Fruit fly (Drosophila melanogaster) whole organism, embryonic: Measurements from ENCODE around the gene gb.

Experiments used
- CG12659 ChIP-seq: fragments of 200-800 bp; sonication (Bioruptor generic); optimal IDR thresholded peaks from 3 replicates; lab custom pipeline; 2017; ENCODE audit warnings: mild to moderate bottlenecking, missing biosample characterization, missing genetic modification reagents, missing genetic modification characterization
- CG13287 ChIP-seq: fragments of 200-800 bp; sonication (Bioruptor generic); IDR thresholded peaks from 2 replicates; pipeline ENCODE4 v1.3.6; 2022; ENCODE audit warnings: missing biosample characterization, missing genetic modification characterization; ENCODE audit not compliant: partially characterized antibody
- CG14014 ChIP-seq: fragments of 200-800 bp; sonication (Bioruptor generic); IDR thresholded peaks from 2 replicates; pipeline ENCODE4 v1.3.6; 2022; ENCODE audit warnings: missing biosample characterization, missing genetic modification characterization
- CG14441 ChIP-seq: fragments of 200-800 bp; sonication (Bioruptor generic); IDR thresholded peaks from 2 replicates; pipeline ENCODE4 v1.3.6; 2022; ENCODE audit warnings: missing biosample characterization, missing genetic modification characterization
- CG17359 ChIP-seq: fragments of 200-800 bp; sonication (Bioruptor generic); optimal IDR thresholded peaks from 3 replicates; lab custom pipeline; 2018; ENCODE audit warnings: missing biosample characterization, mild to moderate bottlenecking, missing genetic modification characterization, moderate library complexity
- CG17385 ChIP-seq: fragments of 200-800 bp; sonication (Bioruptor generic); optimal IDR thresholded peaks from 3 replicates; lab custom pipeline; 2018; ENCODE audit warnings: missing biosample characterization, mild to moderate bottlenecking, missing genetic modification characterization
- CG18599 ChIP-seq: fragments of 200-800 bp; sonication (Bioruptor generic); optimal IDR thresholded peaks from 3 replicates; lab custom pipeline; 2017; ENCODE audit warnings: missing biosample characterization, missing genetic modification characterization, mild to moderate bottlenecking, moderate library complexity, missing genetic modification reagents
- CG2120 ChIP-seq: fragments of 200-800 bp; sonication (Bioruptor generic); optimal IDR thresholded peaks from 3 replicates; lab custom pipeline; 2016; ENCODE audit warnings: missing biosample characterization, missing genetic modification characterization
- CG3163 ChIP-seq: fragments of 200-800 bp; sonication (Bioruptor generic); optimal IDR thresholded peaks from 3 replicates; lab custom pipeline; 2016; ENCODE audit warnings: missing biosample characterization, missing genetic modification characterization
- CG32772 ChIP-seq: fragments of 200-800 bp; sonication (Bioruptor generic); IDR thresholded peaks from 2 replicates; pipeline ENCODE4 v1.3.6; 2022; ENCODE audit warnings: missing biosample characterization, missing genetic modification characterization
- CG4282 ChIP-seq: fragments of 200-800 bp; sonication (Bioruptor generic); optimal IDR thresholded peaks from 2 replicates; lab custom pipeline; 2016; ENCODE audit warnings: missing biosample characterization, missing genetic modification characterization
- CG7786 ChIP-seq: fragments of 200-800 bp; sonication (Bioruptor generic); optimal IDR thresholded peaks from 2 replicates; lab custom pipeline; 2016; ENCODE audit warnings: missing biosample characterization, missing genetic modification characterization
- CG7987 ChIP-seq: fragments of 200-800 bp; sonication (Bioruptor generic); optimal IDR thresholded peaks from 2 replicates; lab custom pipeline; 2018; ENCODE audit warnings: missing biosample characterization, mild to moderate bottlenecking, missing genetic modification characterization, moderate library complexity
- CG8290 ChIP-seq, 3 experiments: fragments of 200-800 bp; sonication (Bioruptor generic); optimal IDR thresholded peaks; 2 replicates each; lab custom pipeline; 2016 to 2019; ENCODE audit warnings: missing biosample characterization in 3 of 3, missing genetic modification characterization in 3 of 3, mild to moderate bottlenecking in 2 of 3, moderate library complexity in 1 of 3
- CG9609 ChIP-seq: fragments of 200-800 bp; sonication (Bioruptor generic); optimal IDR thresholded peaks from 3 replicates; lab custom pipeline; 2016; ENCODE audit warnings: missing biosample characterization, missing genetic modification characterization
- Dip3 ChIP-seq: fragments of 200-800 bp; sonication (Bioruptor generic); optimal IDR thresholded peaks from 3 replicates; lab custom pipeline; 2016; ENCODE audit warnings: missing biosample characterization, missing genetic modification characterization
- Ets65A ChIP-seq: fragments of 200-800 bp; sonication (Bioruptor generic); peaks from one replicate; lab custom pipeline; 2016; ENCODE audit warnings: missing biosample characterization, missing genetic modification characterization
- Fer3 ChIP-seq: fragments of 200-800 bp; sonication (Bioruptor generic); optimal IDR thresholded peaks from 2 replicates; lab custom pipeline; 2018; ENCODE audit warnings: missing biosample characterization, mild to moderate bottlenecking, missing genetic modification characterization, moderate library complexity
- HLH3B ChIP-seq: fragments of 200-800 bp; sonication (Bioruptor generic); IDR thresholded peaks from 2 replicates; pipeline ENCODE4 v1.3.6; 2022; ENCODE audit warnings: missing biosample characterization, missing genetic modification characterization
- Hand ChIP-seq: fragments of 200-800 bp; sonication (Bioruptor generic); optimal IDR thresholded peaks from 2 replicates; lab custom pipeline; 2017; ENCODE audit warnings: mild to moderate bottlenecking, missing biosample characterization, missing genetic modification reagents, missing genetic modification characterization
- Hsf ChIP-seq: fragments of 200-800 bp; sonication (Bioruptor generic); optimal IDR thresholded peaks from 3 replicates; lab custom pipeline; 2016; ENCODE audit warnings: missing biosample characterization, missing genetic modification characterization
- Mrtf ChIP-seq: fragments of 200-800 bp; sonication (Bioruptor generic); IDR thresholded peaks from 3 replicates; pipeline ENCODE4 v1.3.6; 2022; ENCODE audit warnings: missing biosample characterization, missing genetic modification characterization
- Nf-YC ChIP-seq: fragments of 200-800 bp; optimal IDR thresholded peaks from 3 replicates; lab custom pipeline; 2019; ENCODE audit warnings: missing biosample characterization, mild to moderate bottlenecking, missing genetic modification characterization, moderate library complexity
- Ptx1 ChIP-seq: fragments of 200-800 bp; sonication (Bioruptor generic); IDR thresholded peaks from 2 replicates; pipeline ENCODE4 v1.3.6; 2022; ENCODE audit warnings: missing biosample characterization, missing genetic modification characterization
- Sox102F ChIP-seq: fragments of 200-800 bp; sonication (Bioruptor generic); optimal IDR thresholded peaks from 2 replicates; lab custom pipeline; 2018; ENCODE audit warnings: missing biosample characterization, mild to moderate bottlenecking, missing genetic modification characterization, moderate library complexity
- Xbp1 ChIP-seq: fragments of 200-800 bp; sonication (Bioruptor generic); optimal IDR thresholded peaks from 3 replicates; lab custom pipeline; 2016; ENCODE audit warnings: missing biosample characterization, mild to moderate bottlenecking, missing genetic modification characterization
- al ChIP-seq: fragments of 200-800 bp; sonication (Bioruptor generic); IDR thresholded peaks from 2 replicates; pipeline ENCODE4 v1.3.6; 2022; ENCODE audit warnings: missing biosample characterization, missing genetic modification characterization
- bigmax ChIP-seq: fragments of 200-800 bp; sonication (Bioruptor generic); optimal IDR thresholded peaks from 2 replicates; lab custom pipeline; 2018; ENCODE audit warnings: missing biosample characterization, mild to moderate bottlenecking, missing genetic modification characterization
- corto ChIP-seq: fragments of 200-800 bp; sonication (Bioruptor generic); optimal IDR thresholded peaks from 2 replicates; lab custom pipeline; 2016; ENCODE audit warnings: missing biosample characterization, mild to moderate bottlenecking, missing genetic modification characterization, moderate library complexity
- crc ChIP-seq: fragments of 200-800 bp; sonication (Bioruptor generic); optimal IDR thresholded peaks from 2 replicates; lab custom pipeline; 2016; ENCODE audit warnings: missing biosample characterization, missing genetic modification characterization
- cwo ChIP-seq: fragments of 200-800 bp; sonication (Bioruptor generic); optimal IDR thresholded peaks from 3 replicates; lab custom pipeline; 2017; ENCODE audit warnings: missing biosample characterization, missing genetic modification characterization, mild to moderate bottlenecking, moderate library complexity, missing genetic modification reagents
- dmrt99B ChIP-seq: fragments of 200-800 bp; sonication (Bioruptor generic); optimal IDR thresholded peaks from 2 replicates; lab custom pipeline; 2018; ENCODE audit warnings: missing biosample characterization, mild to moderate bottlenecking, missing genetic modification characterization, moderate library complexity
- fd96Cb ChIP-seq: fragments of 200-800 bp; sonication (Bioruptor generic); optimal IDR thresholded peaks from 2 replicates; lab custom pipeline; 2018; ENCODE audit warnings: missing biosample characterization, mild to moderate bottlenecking, missing genetic modification characterization, moderate library complexity
- grn ChIP-seq: fragments of 200-800 bp; sonication (Bioruptor generic); optimal IDR thresholded peaks from 3 replicates; lab custom pipeline; 2017; ENCODE audit warnings: missing biosample characterization, missing genetic modification characterization
- hkb ChIP-seq, 2 experiments: fragments of 200-800 bp in 1 of 2; fragments of >200 bp in 1 of 2; sonication (Bioruptor generic) in 1 of 2; IDR thresholded peaks in 1 of 2; optimal IDR thresholded peaks in 1 of 2; 2 replicates each; pipeline versions ENCODE4 v1.3.6 to Lab custom; 2017 to 2022; ENCODE audit warnings: missing biosample characterization in 1 of 2, missing genetic modification characterization in 1 of 2
- ind ChIP-seq: fragments of 200-800 bp; sonication (Bioruptor generic); optimal IDR thresholded peaks from 3 replicates; lab custom pipeline; 2016; ENCODE audit warnings: missing biosample characterization, missing genetic modification characterization
- kah ChIP-seq: fragments of 200-800 bp; sonication (Bioruptor generic); optimal IDR thresholded peaks from 2 replicates; lab custom pipeline; 2018; ENCODE audit warnings: missing biosample characterization, mild to moderate bottlenecking, missing genetic modification characterization
- lab ChIP-seq: fragments of 200-800 bp; sonication (Bioruptor generic); optimal IDR thresholded peaks from 3 replicates; lab custom pipeline; 2017; ENCODE audit warnings: missing biosample characterization, missing genetic modification characterization, mild to moderate bottlenecking, moderate library complexity, missing genetic modification reagents
- lbe ChIP-seq: fragments of 200-800 bp; sonication (Bioruptor generic); optimal IDR thresholded peaks from 2 replicates; lab custom pipeline; 2016; ENCODE audit warnings: missing biosample characterization, mild to moderate bottlenecking, missing genetic modification characterization
- lilli ChIP-seq: fragments of 200-800 bp; sonication (Bioruptor generic); optimal IDR thresholded peaks from 3 replicates; lab custom pipeline; 2016; ENCODE audit warnings: missing biosample characterization, missing genetic modification characterization
- luna ChIP-seq: fragments of 200-800 bp; sonication (Bioruptor generic); optimal IDR thresholded peaks from 2 replicates; lab custom pipeline; 2016; ENCODE audit warnings: missing biosample characterization, missing genetic modification characterization
- mam ChIP-seq: fragments of 200-800 bp; sonication (Bioruptor generic); optimal IDR thresholded peaks from 3 replicates; lab custom pipeline; 2016; ENCODE audit warnings: missing biosample characterization, missing genetic modification characterization
- ranshi ChIP-seq: fragments of 200-800 bp; sonication (Bioruptor generic); IDR thresholded peaks from 2 replicates; pipeline ENCODE4 v1.3.6; 2022; ENCODE audit warnings: missing biosample characterization, missing genetic modification characterization
- so ChIP-seq: fragments of 200-800 bp; sonication (Bioruptor generic); IDR thresholded peaks from 3 replicates; pipeline ENCODE4 v1.3.6; 2022; ENCODE audit warnings: missing biosample characterization, missing genetic modification characterization
- trh ChIP-seq: fragments of 200-800 bp; sonication (Bioruptor generic); optimal IDR thresholded peaks from 2 replicates; lab custom pipeline; 2016; ENCODE audit warnings: missing biosample characterization, missing genetic modification characterization
- vvl ChIP-seq: fragments of 200-800 bp; sonication (Bioruptor generic); IDR thresholded peaks from 2 replicates; pipeline ENCODE4 v1.3.6; 2022; ENCODE audit warnings: missing biosample characterization, missing genetic modification characterization
- wor ChIP-seq: fragments of 200-800 bp; sonication (Bioruptor generic); IDR thresholded peaks from 2 replicates; pipeline ENCODE4 v1.3.6; 2022; ENCODE audit warnings: missing biosample characterization, missing genetic modification characterization

The gb gene

DNA sequence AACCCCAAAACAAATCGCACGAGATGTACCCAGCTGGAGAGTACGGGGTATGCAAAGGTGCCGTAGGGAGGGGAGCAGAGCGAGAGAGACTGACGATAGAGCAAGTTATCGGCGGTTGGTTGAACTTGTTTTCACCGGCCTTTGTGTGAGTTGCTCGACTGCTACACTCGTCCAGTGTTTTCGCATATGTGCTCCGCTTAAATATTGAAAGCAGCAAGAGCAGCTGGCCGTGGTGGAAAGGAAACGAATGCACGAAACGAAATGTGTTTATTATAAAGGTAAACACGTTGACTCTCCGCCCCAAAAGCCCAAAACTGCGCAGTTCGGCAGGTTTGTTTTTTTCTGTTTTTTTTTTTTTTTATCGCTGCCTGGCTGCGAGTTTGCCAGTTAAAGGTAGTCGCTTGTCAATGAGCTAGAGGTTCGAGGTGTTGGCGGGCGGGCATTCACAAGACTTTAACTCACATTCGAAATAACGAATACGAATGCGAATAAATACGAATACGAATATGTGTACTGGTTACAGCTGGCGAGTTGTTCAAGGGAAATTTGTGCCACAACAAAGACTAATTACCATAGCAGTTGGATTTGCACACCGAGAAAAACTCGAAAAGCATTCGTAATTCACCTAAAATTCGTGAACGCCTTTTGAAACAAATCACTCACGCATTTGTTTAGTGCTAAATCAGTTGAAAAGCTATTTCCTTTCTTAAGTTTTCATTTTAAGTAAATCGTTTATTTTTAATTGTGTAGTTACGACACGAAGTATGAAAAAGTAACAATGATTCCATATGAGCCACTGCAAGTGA, 17.7 kb upstream of the gb start:
- TF ChIP-seq CG8290 (GFP tag; optimal IDR thresholded peaks at IDR 0.05; lab: Kevin White, UChicago) (no peak), CG8290 (tag; optimal IDR thresholded peaks at IDR 0.05; lab: Kevin White, UChicago) (peak in 1 of 2 experiments; percentile 50), wor (GFP tag; lab: Robert Waterston, UW) (no peak), so (GFP tag; lab: Robert Waterston, UW) (peak; percentile 39; the same call in 1 of the 3 replicates), CG14441 (GFP tag; lab: Robert Waterston, UW) (peak; percentile 25; the same call in 1 of the 2 replicates), Mrtf (GFP tag; lab: Robert Waterston, UW) (0 out of 3 replicates have a peak, but pooled peaks have one; percentile 9), Dip3 (GFP tag; lab: Kevin White, UChicago) (peak; percentile 27), grn (GFP tag; lab: Kevin White, UChicago) (no peak), CG18599 (peak; percentile 29), CG2120 (GFP tag; lab: Kevin White, UChicago) (peak; percentile 64), HLH3B (GFP tag; lab: Robert Waterston, UW) (0 out of 2 replicates have a peak, but pooled peaks have one; percentile 22), CG3163 (GFP tag; lab: Kevin White, UChicago) (peak; percentile 10), bigmax (GFP tag; lab: Kevin White, UChicago) (no peak), CG7786 (GFP tag; lab: Kevin White, UChicago) (peak; percentile 41), Ptx1 (GFP tag; lab: Robert Waterston, UW) (peak; percentile 32; the same call in 1 of the 2 replicates), lbe (GFP tag; lab: Kevin White, UChicago) (peak; percentile 45), lilli (peak; percentile 36), CG4282 (GFP tag; lab: Kevin White, UChicago) (no peak), trh (GFP tag; lab: Kevin White, UChicago) (peak; percentile 10), CG7987 (no peak), corto (peak; percentile 25), Hsf (GFP tag; lab: Kevin White, UChicago) (peak; percentile 6), dmrt99B (tag; lab: Kevin White, UChicago) (peak; percentile 18), CG14014 (GFP tag; lab: Robert Waterston, UW) (peak; percentile 34; the same call in 1 of the 2 replicates), CG17359 (tag; lab: Kevin White, UChicago) (peak; percentile 6), CG17385 (no peak), CG12659 (peak; percentile 13), Nf-YC (tag; lab: Kevin White, UChicago) (no peak), Sox102F (GFP tag; lab: Kevin White, UChicago) (no peak), lab (peak; percentile 25), cwo (GFP tag; lab: Kevin White, UChicago) (peak; percentile 75), Fer3 (tag; lab: Kevin White, UChicago) (peak; percentile 19), mam (GFP tag; lab: Kevin White, UChicago) (peak; percentile 26), ind (GFP tag; lab: Kevin White, UChicago) (peak; percentile 36), kah (no peak), CG13287 (GFP tag; lab: Robert Waterston, UW) (peak; percentile 17; the same call in 1 of the 2 replicates), Xbp1 (GFP tag; lab: Kevin White, UChicago) (peak; percentile 16), CG9609 (GFP tag; lab: Kevin White, UChicago) (no peak), Ets65A (GFP tag; lab: Kevin White, UChicago) (peak; percentile 88), crc (no peak), ranshi (0 out of 2 replicates have a peak, but pooled peaks have one; percentile 3), Hand (GFP tag; lab: Kevin White, UChicago) (no peak), luna (GFP tag; lab: Kevin White, UChicago) (peak; percentile 8), vvl (GFP tag; lab: Robert Waterston, UW) (peak; percentile 33; the same call in 1 of the 2 replicates), fd96Cb (tag; lab: Kevin White, UChicago) (peak; percentile 4), al (GFP tag; lab: Robert Waterston, UW) (peak; percentile 50; the same call in 1 of the 2 replicates), hkb (optimal IDR thresholded peaks at IDR 0.05; lab: Kevin White, UChicago) (no peak), hkb (GFP tag; IDR thresholded peaks at IDR 0.05; lab: Robert Waterston, UW) (peak; percentile 39; the same call in 1 of the 2 replicates), CG32772 (GFP tag; lab: Robert Waterston, UW) (0 out of 2 replicates have a peak, but pooled peaks have one; percentile 56)
